Worm (Caenorhabditis elegans): ENCODE data around the gene srg-11.

ce11 chrIII:4679963-4680484, at the start of gene srg-11:
- TF ChIP-seq him-1 (tag; optimal IDR thresholded peaks at IDR 0.05) (no peak), W03F9.2 (tag; optimal IDR thresholded peaks at IDR 0.05) (no peak)

Measured in whole organism, L4/young adult.